Worm (Caenorhabditis elegans) whole organism, L1 larva: Measurements from ENCODE around the gene aagr-2.
"Not testable (repeated sequence)": the region's sequence is repeated elsewhere in the genome, so short reads cannot be mapped to it uniquely, and the experiment has no call there.

Experiments used
- C04F5.9 ChIP-seq: sonication (generic microtip); optimal IDR thresholded peaks from 2 replicates; lab custom pipeline; 2016; ENCODE audit warnings: missing genetic modification characterization, missing compliant biosample characterization
- C16A3.4 ChIP-seq: fragments of 150-350 bp; optimal IDR thresholded peaks from 2 replicates; lab custom pipeline; 2014; ENCODE audit warnings: missing biosample characterization, missing genetic modification characterization
- F16B12.6 ChIP-seq: fragments of 150-350 bp; optimal IDR thresholded peaks from 2 replicates; lab custom pipeline; 2014; ENCODE audit warnings: missing biosample characterization, missing genetic modification characterization
- alr-1 ChIP-seq: fragments of 200-800 bp; sonication (Bioruptor generic); optimal IDR thresholded peaks from 2 replicates; lab custom pipeline; 2018; ENCODE audit warnings: borderline replicate concordance, mild to moderate bottlenecking, missing genetic modification characterization, missing compliant biosample characterization
- aly-2 ChIP-seq: fragments of 150-350 bp; optimal IDR thresholded peaks from 2 replicates; lab custom pipeline; 2014; ENCODE audit warnings: missing biosample characterization, missing genetic modification characterization
- ama-1 ChIP-seq: fragments of 150-350 bp; optimal IDR thresholded peaks from 2 replicates; lab custom pipeline; 2014
- ces-1 ChIP-seq: fragments of 150-350 bp; optimal IDR thresholded peaks from 2 replicates; lab custom pipeline; 2014; ENCODE audit warnings: missing biosample characterization, missing genetic modification reagents, missing genetic modification characterization
- dpl-1 ChIP-seq, 3 experiments: fragments of 150-350 bp in 2 of 3; sonication (generic microtip) in 1 of 3; optimal IDR thresholded peaks; 2 replicates each; lab custom pipeline; 2014 to 2017; ENCODE audit warnings: missing biosample characterization in 3 of 3, missing genetic modification characterization in 3 of 3, missing genetic modification reagents in 3 of 3
- dsc-1 ChIP-seq: sonication (generic microtip); optimal IDR thresholded peaks from 2 replicates; lab custom pipeline; 2016; ENCODE audit warnings: mild to moderate bottlenecking, missing genetic modification characterization, missing compliant biosample characterization
- efl-1 ChIP-seq, 4 experiments: fragments of 150-350 bp; optimal IDR thresholded peaks in 3 of 4; peaks in 1 of 4; 1 replicate in 1 of 4; 2 replicates in 3 of 4; lab custom pipeline; 2014; ENCODE audit warnings: missing biosample characterization in 2 of 4, missing genetic modification characterization in 2 of 4, missing genetic modification reagents in 2 of 4
- efl-3 ChIP-seq: fragments of 200-800 bp; sonication (Bioruptor generic); optimal IDR thresholded peaks from 2 replicates; lab custom pipeline; 2018; ENCODE audit warnings: mild to moderate bottlenecking, missing genetic modification characterization, missing compliant biosample characterization
- elt-2 ChIP-seq: sonication (generic microtip); optimal IDR thresholded peaks from 2 replicates; lab custom pipeline; 2016; ENCODE audit warnings: missing genetic modification characterization, mild to moderate bottlenecking, inconsistent platforms, missing compliant biosample characterization, missing genetic modification reagents
- elt-3 ChIP-seq, 6 experiments: fragments of 150-350 bp in 1 of 6; sonication (generic microtip); optimal IDR thresholded peaks; 2 replicates each; lab custom pipeline; 2017 to 2018; ENCODE audit warnings: missing biosample characterization in 6 of 6, missing genetic modification characterization in 6 of 6, inconsistent platforms in 1 of 6
- ets-5 ChIP-seq: fragments of 200-800 bp; sonication (Bioruptor generic); IDR thresholded peaks from 2 replicates; pipeline ENCODE4 v1.3.6; 2022; ENCODE audit warnings: missing genetic modification characterization, missing compliant biosample characterization
- fkh-8 ChIP-seq: sonication (generic microtip); optimal IDR thresholded peaks from 2 replicates; lab custom pipeline; 2016; ENCODE audit warnings: mild to moderate bottlenecking, missing genetic modification characterization, missing compliant biosample characterization
- grh-1 ChIP-seq: fragments of 200-800 bp; sonication (Bioruptor generic); IDR thresholded peaks from 2 replicates; pipeline ENCODE4 v1.3.6; 2022; ENCODE audit warnings: missing genetic modification reagents, missing genetic modification characterization, missing compliant biosample characterization
- hlh-17 ChIP-seq: fragments of 200-800 bp; sonication (Bioruptor generic); optimal IDR thresholded peaks from 2 replicates; lab custom pipeline; 2018; ENCODE audit warnings: missing genetic modification characterization, mild to moderate bottlenecking, missing compliant biosample characterization, moderate library complexity, borderline replicate concordance
- hlh-4 ChIP-seq: sonication (generic microtip); optimal IDR thresholded peaks from 2 replicates; lab custom pipeline; 2016; ENCODE audit warnings: mild to moderate bottlenecking, missing genetic modification characterization, missing compliant biosample characterization
- irx-1 ChIP-seq: sonication (generic microtip); optimal IDR thresholded peaks from 2 replicates; lab custom pipeline; 2016; ENCODE audit warnings: missing genetic modification characterization, missing compliant biosample characterization
- lin-13 ChIP-seq: fragments of 150-350 bp; optimal IDR thresholded peaks from 2 replicates; lab custom pipeline; 2014; ENCODE audit warnings: missing biosample characterization, missing genetic modification reagents, missing genetic modification characterization
- lin-14 ChIP-seq: fragments of 200-800 bp; sonication (Bioruptor generic); optimal IDR thresholded peaks from 2 replicates; lab custom pipeline; 2018; ENCODE audit warnings: mild to moderate bottlenecking, missing genetic modification characterization, moderate library complexity, missing compliant biosample characterization
- lin-35 ChIP-seq, 2 experiments: fragments of 150-350 bp; optimal IDR thresholded peaks; 2 replicates each; lab custom pipeline; 2014; ENCODE audit warnings: missing biosample characterization in 2 of 2, missing genetic modification characterization in 2 of 2, missing genetic modification reagents in 2 of 2
- mef-2 ChIP-seq: fragments of 150-350 bp; optimal IDR thresholded peaks from 2 replicates; lab custom pipeline; 2014; ENCODE audit warnings: missing biosample characterization, missing genetic modification characterization
- mep-1 ChIP-seq: fragments of 150-350 bp; optimal IDR thresholded peaks from 2 replicates; lab custom pipeline; 2014; ENCODE audit warnings: missing biosample characterization, missing genetic modification characterization
- nhr-11 ChIP-seq: fragments of 150-350 bp; optimal IDR thresholded peaks from 2 replicates; lab custom pipeline; 2014; ENCODE audit warnings: missing biosample characterization, missing genetic modification characterization
- nhr-19 ChIP-seq: fragments of 200-800 bp; sonication (Bioruptor generic); conservative IDR thresholded peaks from 2 replicates; pipeline ENCODE4 v1.3.6; 2022; ENCODE audit warnings: missing genetic modification characterization, missing compliant biosample characterization
- nhr-20 ChIP-seq: sonication (generic microtip); optimal IDR thresholded peaks from 2 replicates; lab custom pipeline; 2016; ENCODE audit warnings: mild to moderate bottlenecking, missing genetic modification characterization, missing compliant biosample characterization
- nhr-237 ChIP-seq: fragments of 150-350 bp; optimal IDR thresholded peaks from 2 replicates; lab custom pipeline; 2014; ENCODE audit warnings: missing biosample characterization, missing genetic modification characterization
- nhr-28 ChIP-seq: fragments of 150-350 bp; optimal IDR thresholded peaks from 2 replicates; lab custom pipeline; 2014; ENCODE audit warnings: missing biosample characterization, missing genetic modification characterization
- nhr-71 ChIP-seq: sonication (generic microtip); optimal IDR thresholded peaks from 2 replicates; lab custom pipeline; 2016; ENCODE audit warnings: mild to moderate bottlenecking, missing genetic modification characterization, moderate library complexity, missing compliant biosample characterization
- nhr-76 ChIP-seq: sonication (generic microtip); optimal IDR thresholded peaks from 2 replicates; lab custom pipeline; 2017; ENCODE audit warnings: missing biosample characterization, missing genetic modification characterization
- nhr-77 ChIP-seq: fragments of 150-350 bp; optimal IDR thresholded peaks from 2 replicates; lab custom pipeline; 2014; ENCODE audit warnings: missing biosample characterization, missing genetic modification characterization
- nhr-84 ChIP-seq: sonication (generic microtip); optimal IDR thresholded peaks from 2 replicates; lab custom pipeline; 2017; ENCODE audit warnings: missing biosample characterization, missing genetic modification characterization
- nhr-85 ChIP-seq: sonication (generic microtip); peaks from one replicate; lab custom pipeline; 2016; ENCODE audit warnings: missing genetic modification characterization, inconsistent platforms, missing compliant biosample characterization
- pqm-1 ChIP-seq: sonication (generic microtip); optimal IDR thresholded peaks from 3 replicates; lab custom pipeline; 2017; ENCODE audit warnings: missing biosample characterization, missing genetic modification characterization
- rnt-1 ChIP-seq: sonication (generic microtip); optimal IDR thresholded peaks from 2 replicates; lab custom pipeline; 2016; ENCODE audit warnings: mild to moderate bottlenecking, missing genetic modification characterization, moderate library complexity, missing compliant biosample characterization
- skn-1 ChIP-seq: fragments of 150-350 bp; optimal IDR thresholded peaks from 2 replicates; lab custom pipeline; 2014; ENCODE audit warnings: missing biosample characterization, missing genetic modification characterization
- snu-23 ChIP-seq: sonication (generic microtip); optimal IDR thresholded peaks from 2 replicates; lab custom pipeline; 2016; ENCODE audit warnings: missing genetic modification characterization, missing compliant biosample characterization
- sptf-1 ChIP-seq: fragments of 150-350 bp; optimal IDR thresholded peaks from 2 replicates; lab custom pipeline; 2014; ENCODE audit warnings: missing biosample characterization, missing genetic modification characterization
- swsn-7 ChIP-seq: sonication (generic microtip); optimal IDR thresholded peaks from 2 replicates; lab custom pipeline; 2016; ENCODE audit warnings: missing genetic modification characterization, missing compliant biosample characterization
- tlp-1 ChIP-seq: fragments of 150-350 bp; optimal IDR thresholded peaks from 2 replicates; lab custom pipeline; 2014; ENCODE audit warnings: missing biosample characterization, missing genetic modification characterization
- unc-130 ChIP-seq: fragments of 150-350 bp; optimal IDR thresholded peaks from 2 replicates; lab custom pipeline; 2017; ENCODE audit warnings: missing biosample characterization, missing genetic modification characterization, inconsistent platforms
- unc-62 ChIP-seq: fragments of 150-350 bp; optimal IDR thresholded peaks from 2 replicates; lab custom pipeline; 2014; ENCODE audit warnings: missing biosample characterization, missing genetic modification reagents, missing genetic modification characterization
- zip-4 ChIP-seq: fragments of 200-800 bp; sonication (Bioruptor generic); optimal IDR thresholded peaks from 2 replicates; lab custom pipeline; 2018; ENCODE audit warnings: mild to moderate bottlenecking, missing genetic modification characterization, moderate library complexity, missing compliant biosample characterization
- ztf-11 ChIP-seq, 2 experiments: sonication (generic microtip); optimal IDR thresholded peaks; 2 replicates each; lab custom pipeline; 2016 to 2017; ENCODE audit warnings: missing genetic modification characterization in 2 of 2, missing biosample characterization in 1 of 2, missing compliant biosample characterization in 1 of 2

The aagr-2 gene

ce11 chrII:4902035-4902434 lies 23.0 kb downstream of the aagr-2 start, which contains the start of gene R05F9.9 (continued):
- TF ChIP-seq zip-4 (GFP tag; lab: Kevin White, UChicago) (no peak), aly-2 (peak; percentile 24), irx-1 (tag; lab: Kevin White, UChicago) (no peak), efl-3 (GFP tag; lab: Kevin White, UChicago) (no peak), unc-130 (tag; lab: Kevin White, UChicago) (no peak), pqm-1 (tag; lab: Kevin White, UChicago) (no peak), mef-2 (no peak), C04F5.9 (no peak), nhr-28 (tag; lab: Kevin White, UChicago) (no peak), tlp-1 (tag; lab: Kevin White, UChicago) (no peak), nhr-19 (GFP tag; lab: Robert Waterston, UW) (no peak), C16A3.4 (tag; lab: Kevin White, UChicago) (no peak)

ce11 chrII:4898529-4898928 lies 26.5 kb downstream of the aagr-2 start, which contains the start of gene msp-32:
msp-32 (plus strand) TSS chrII:4898829.
- not testable (repeated sequence) for TF ChIP-seq ets-5 (GFP tag; lab: Robert Waterston, UW); nhr-19 (GFP tag; lab: Robert Waterston, UW); mep-1 (tag; lab: Kevin White, UChicago)

- no peak for TF ChIP-seq dsc-1 (tag; lab: Kevin White, UChicago)
- TF ChIP-seq grh-1, result no peak
- no peak for TF ChIP-seq nhr-19 (GFP tag; lab: Robert Waterston, UW)
- no peak for TF ChIP-seq elt-3 (tag; optimal IDR thresholded peaks at IDR 0.05; lab: Kevin White, UChicago)
- TF ChIP-seq alr-1, result no peak
- no peak for TF ChIP-seq hlh-4
- TF ChIP-seq rnt-1 (tag; lab: Kevin White, UChicago), result no peak
- no peak for TF ChIP-seq sptf-1 (tag; lab: Kevin White, UChicago)
- TF ChIP-seq ztf-11 (tag; optimal IDR thresholded peaks at IDR 0.05; lab: Kevin White, UChicago), result no peak
- TF ChIP-seq unc-62, result no peak
- no peak for TF ChIP-seq hlh-17
- no peak for TF ChIP-seq swsn-7 (tag; lab: Kevin White, UChicago)
- no peak for TF ChIP-seq nhr-84 (tag; lab: Kevin White, UChicago)
- no peak for TF ChIP-seq efl-1 (optimal IDR thresholded peaks at IDR 0.05; lab: Kevin White, UChicago)
- TF ChIP-seq efl-1 (GFP tag; optimal IDR thresholded peaks at IDR 0.05 in 1 of 2; lab: Kevin White, UChicago), result no peak
- TF ChIP-seq nhr-71 (tag; lab: Kevin White, UChicago), result no peak
- no peak for TF ChIP-seq nhr-20 (tag; lab: Kevin White, UChicago)
- TF ChIP-seq elt-2, result no peak
- no peak for TF ChIP-seq lin-35 (GFP tag; optimal IDR thresholded peaks at IDR 0.05; lab: Kevin White, UChicago)
- TF ChIP-seq nhr-85 (tag; lab: Kevin White, UChicago), result no peak
These were observed 32.5 kb downstream of the aagr-2 start, which contains the start of gene msp-33 for ce11 chrII:4892594-4892993. msp-33 (minus strand) TSS chrII:4892694.

ce11 chrII:4891012-4891775 lies 33.9 kb downstream of the aagr-2 start, which contains the start of gene gst-9:
gst-9 (plus strand) TSS chrII:4891585.
- TF ChIP-seq ama-1 (lab: Kevin White, UChicago) (peak; percentile 77), nhr-20 (tag; lab: Kevin White, UChicago) (peak; percentile 47), nhr-19 (GFP tag; lab: Robert Waterston, UW) (peak; percentile 21; the same call in 1 of the 2 replicates), C04F5.9 (no peak), fkh-8 (tag; lab: Kevin White, UChicago) (peak; percentile 26), ces-1 (GFP tag; lab: Kevin White, UChicago) (no peak), dpl-1 (GFP tag; optimal IDR thresholded peaks at IDR 0.05; lab: Kevin White, UChicago) (peak in 1 of 3 experiments; percentile 8), skn-1 (tag; lab: Kevin White, UChicago) (peak; percentile 37), nhr-237 (tag; lab: Kevin White, UChicago) (no peak), grh-1 (no peak), elt-2 (peak; percentile 63), nhr-77 (tag; lab: Kevin White, UChicago) (no peak), F16B12.6 (tag; lab: Kevin White, UChicago) (no peak), swsn-7 (tag; lab: Kevin White, UChicago) (peak; percentile 7), aly-2 (peak; percentile 80), elt-3 (tag; optimal IDR thresholded peaks at IDR 0.05; lab: Kevin White, UChicago) (peak in 1 of 6 experiments; percentile 34), mep-1 (tag; lab: Kevin White, UChicago) (peak; percentile 38), nhr-85 (tag; lab: Kevin White, UChicago) (peak; percentile 60), nhr-71 (tag; lab: Kevin White, UChicago) (peak; percentile 66), snu-23 (GFP tag; lab: Kevin White, UChicago) (peak; percentile 38), nhr-11 (tag; lab: Kevin White, UChicago) (no peak), lin-14 (GFP tag; lab: Kevin White, UChicago) (peak; percentile 17), nhr-76 (no peak), lin-35 (GFP tag; optimal IDR thresholded peaks at IDR 0.05; lab: Kevin White, UChicago) (peak in 1 of 2 experiments; percentile 34), lin-13 (no peak)
